Fruit fly (Drosophila melanogaster) whole organism, embryonic: ENCODE measurements around the gene CG5326.

Source experiments
- Ada2b ChIP-seq: fragments of 200-800 bp; sonication (Bioruptor generic); IDR thresholded peaks from 2 replicates; pipeline ENCODE4 v1.3.6; 2022; ENCODE audit warnings: missing biosample characterization, missing genetic modification characterization
- Atf6 ChIP-seq: fragments of 200-800 bp; sonication (Bioruptor generic); IDR thresholded peaks from 2 replicates; pipeline ENCODE4 v1.3.6; 2022; ENCODE audit warnings: missing biosample characterization, missing genetic modification characterization
- B-H2 ChIP-seq: fragments of 200-800 bp; sonication (Bioruptor generic); optimal IDR thresholded peaks from 2 replicates; lab custom pipeline; 2018; ENCODE audit warnings: missing biosample characterization, mild to moderate bottlenecking, missing genetic modification characterization
- Bteb2 ChIP-seq: fragments of 200-800 bp; sonication (Bioruptor generic); optimal IDR thresholded peaks from 2 replicates; lab custom pipeline; 2016; ENCODE audit warnings: missing biosample characterization, missing genetic modification characterization
- CG10274 ChIP-seq: fragments of 200-800 bp; sonication (Bioruptor generic); optimal IDR thresholded peaks from 3 replicates; lab custom pipeline; 2017; ENCODE audit warnings: missing biosample characterization, mild to moderate bottlenecking, missing genetic modification characterization
- CG11695 ChIP-seq: fragments of 200-800 bp; sonication (Bioruptor generic); IDR thresholded peaks from 3 replicates; pipeline ENCODE4 v1.3.6; 2022; ENCODE audit warnings: missing biosample characterization, missing genetic modification characterization
- CG12219 ChIP-seq: fragments of 200-800 bp; sonication (Bioruptor generic); optimal IDR thresholded peaks from 3 replicates; lab custom pipeline; 2018; ENCODE audit warnings: missing biosample characterization, mild to moderate bottlenecking, missing genetic modification characterization
- CG1233 ChIP-seq: fragments of 200-800 bp; sonication (Bioruptor generic); optimal IDR thresholded peaks from 4 replicates; lab custom pipeline; 2018; ENCODE audit warnings: missing biosample characterization, mild to moderate bottlenecking, missing genetic modification characterization
- CG12659 ChIP-seq: fragments of 200-800 bp; sonication (Bioruptor generic); optimal IDR thresholded peaks from 3 replicates; lab custom pipeline; 2017; ENCODE audit warnings: mild to moderate bottlenecking, missing biosample characterization, missing genetic modification reagents, missing genetic modification characterization
- CG12744 ChIP-seq: fragments of 200-800 bp; sonication (Bioruptor generic); optimal IDR thresholded peaks from 2 replicates; lab custom pipeline; 2016; ENCODE audit warnings: missing biosample characterization, missing genetic modification characterization
- CG13296 ChIP-seq: fragments of 200-800 bp; sonication (Bioruptor generic); optimal IDR thresholded peaks from 3 replicates; lab custom pipeline; 2018; ENCODE audit warnings: missing biosample characterization, mild to moderate bottlenecking, missing genetic modification characterization
- CG14860 ChIP-seq: fragments of 200-800 bp; sonication (Bioruptor generic); IDR thresholded peaks from 3 replicates; pipeline ENCODE4 v1.3.6; 2022; ENCODE audit warnings: missing biosample characterization, missing genetic modification characterization; ENCODE audit not compliant: partially characterized antibody
- CG1603 ChIP-seq: fragments of 200-800 bp; sonication (Bioruptor generic); optimal IDR thresholded peaks from 2 replicates; lab custom pipeline; 2019; ENCODE audit warnings: missing biosample characterization, mild to moderate bottlenecking, missing genetic modification characterization, moderate library complexity
- CG1647 ChIP-seq: fragments of 200-800 bp; sonication (Bioruptor generic); optimal IDR thresholded peaks from 3 replicates; lab custom pipeline; 2016; ENCODE audit warnings: missing biosample characterization, missing genetic modification characterization
- CG17802 ChIP-seq: fragments of 200-800 bp; sonication (Bioruptor generic); optimal IDR thresholded peaks from 2 replicates; lab custom pipeline; 2018; ENCODE audit warnings: missing biosample characterization, mild to moderate bottlenecking, missing genetic modification characterization, moderate library complexity
- CG1832 ChIP-seq: fragments of 200-800 bp; sonication (Bioruptor generic); optimal IDR thresholded peaks from 2 replicates; lab custom pipeline; 2017; ENCODE audit warnings: missing biosample characterization, mild to moderate bottlenecking, missing genetic modification characterization, inconsistent platforms
- CG2202 ChIP-seq: fragments of 200-800 bp; sonication (Bioruptor generic); optimal IDR thresholded peaks from 2 replicates; lab custom pipeline; 2018; ENCODE audit warnings: missing biosample characterization, mild to moderate bottlenecking, missing genetic modification characterization
- CG31224 ChIP-seq: fragments of 200-800 bp; sonication (Bioruptor generic); IDR thresholded peaks from 2 replicates; pipeline ENCODE4 v1.3.6; 2022; ENCODE audit warnings: missing biosample characterization, missing genetic modification characterization
- CG31441 ChIP-seq: fragments of 200-800 bp; sonication (Bioruptor generic); IDR thresholded peaks from 2 replicates; pipeline ENCODE4 v1.3.6; 2022; ENCODE audit warnings: missing biosample characterization, missing genetic modification characterization
- CG3726 ChIP-seq: fragments of 200-800 bp; sonication (Bioruptor generic); IDR thresholded peaks from 3 replicates; pipeline ENCODE4, ENCODE4 v1.3.6; 2022; ENCODE audit warnings: missing biosample characterization, missing genetic modification characterization
- CG3838 ChIP-seq: fragments of 200-800 bp; sonication (Bioruptor generic); optimal IDR thresholded peaks from 3 replicates; lab custom pipeline; 2016; ENCODE audit warnings: missing biosample characterization, missing genetic modification characterization
- CG4424 ChIP-seq: fragments of 200-800 bp; sonication (Bioruptor generic); optimal IDR thresholded peaks from 3 replicates; lab custom pipeline; 2016; ENCODE audit warnings: missing biosample characterization, missing genetic modification characterization
- CG5180 ChIP-seq: fragments of 200-800 bp; sonication (Bioruptor generic); optimal IDR thresholded peaks from 3 replicates; lab custom pipeline; 2017; ENCODE audit warnings: missing biosample characterization, missing genetic modification characterization, mild to moderate bottlenecking, moderate library complexity, missing genetic modification reagents
- CG5245 ChIP-seq: fragments of 200-800 bp; sonication (Bioruptor generic); optimal IDR thresholded peaks from 3 replicates; lab custom pipeline; 2016; ENCODE audit warnings: missing biosample characterization, missing genetic modification characterization
- CG8765 ChIP-seq: fragments of 200-800 bp; sonication (Bioruptor generic); IDR thresholded peaks from 2 replicates; pipeline ENCODE4 v1.3.6; 2022; ENCODE audit warnings: missing biosample characterization, missing genetic modification characterization
- D ChIP-seq, 2 experiments: fragments of 200-800 bp in 1 of 2; fragments of >200 bp in 1 of 2; sonication (Bioruptor generic) in 1 of 2; optimal IDR thresholded peaks; 2 replicates in 1 of 2; 3 replicates in 1 of 2; lab custom pipeline; 2017; ENCODE audit warnings: mild to moderate bottlenecking in 1 of 2, missing biosample characterization in 1 of 2, missing genetic modification characterization in 1 of 2, missing genetic modification reagents in 1 of 2
- E2f1 ChIP-seq: fragments of 200-800 bp; sonication (Bioruptor generic); IDR thresholded peaks from 2 replicates; pipeline ENCODE4 v1.3.6; 2022; ENCODE audit warnings: missing biosample characterization, missing genetic modification characterization
- Gsc ChIP-seq: fragments of 200-800 bp; sonication (Bioruptor generic); IDR thresholded peaks from 2 replicates; pipeline ENCODE4 v1.3.6; 2022; ENCODE audit warnings: missing biosample characterization, missing genetic modification characterization
- MBD-R2 ChIP-seq: fragments of 200-800 bp; sonication (Bioruptor generic); IDR thresholded peaks from 2 replicates; pipeline ENCODE4 v1.3.6; 2022; ENCODE audit warnings: missing biosample characterization, missing genetic modification characterization
- Mad ChIP-seq: fragments of 200-800 bp; sonication (Bioruptor generic); optimal IDR thresholded peaks from 2 replicates; lab custom pipeline; 2016; ENCODE audit warnings: missing biosample characterization, missing genetic modification characterization
- Max ChIP-seq: fragments of 200-800 bp; sonication (Bioruptor generic); optimal IDR thresholded peaks from 2 replicates; lab custom pipeline; 2016; ENCODE audit warnings: missing biosample characterization, mild to moderate bottlenecking, missing genetic modification characterization
- NfI ChIP-seq: fragments of 200-800 bp; sonication (Bioruptor generic); optimal IDR thresholded peaks from 3 replicates; lab custom pipeline; 2018; ENCODE audit warnings: missing biosample characterization, mild to moderate bottlenecking, missing genetic modification characterization, moderate library complexity
- Oaz ChIP-seq: fragments of 200-800 bp; sonication (Bioruptor generic); IDR thresholded peaks from 2 replicates; pipeline ENCODE4 v1.3.6; 2022; ENCODE audit warnings: missing biosample characterization, missing genetic modification characterization
- Sin3A ChIP-seq: fragments of >200 bp; optimal IDR thresholded peaks from 2 replicates; lab custom pipeline; 2018
- ara ChIP-seq: fragments of 200-800 bp; sonication (Bioruptor generic); IDR thresholded peaks from 2 replicates; pipeline ENCODE4 v1.3.6; 2022; ENCODE audit warnings: missing biosample characterization, missing genetic modification characterization
- bcd ChIP-seq: fragments of 200-800 bp; sonication (Bioruptor generic); optimal IDR thresholded peaks from 2 replicates; lab custom pipeline; 2017; ENCODE audit warnings: missing biosample characterization, mild to moderate bottlenecking, missing genetic modification characterization
- ci ChIP-seq: fragments of 200-800 bp; sonication (Bioruptor generic); IDR thresholded peaks from 3 replicates; pipeline ENCODE4 v1.3.6; 2022; ENCODE audit warnings: missing biosample characterization, missing genetic modification characterization
- dmrt99B ChIP-seq: fragments of 200-800 bp; sonication (Bioruptor generic); optimal IDR thresholded peaks from 2 replicates; lab custom pipeline; 2018; ENCODE audit warnings: missing biosample characterization, mild to moderate bottlenecking, missing genetic modification characterization, moderate library complexity
- dpn ChIP-seq, 2 experiments: fragments of 200-800 bp; sonication (Bioruptor generic); optimal IDR thresholded peaks; 3 replicates each; lab custom pipeline; 2016; ENCODE audit warnings: missing biosample characterization in 2 of 2, missing genetic modification characterization in 2 of 2
- fd3F ChIP-seq: fragments of 200-800 bp; sonication (Bioruptor generic); optimal IDR thresholded peaks from 2 replicates; lab custom pipeline; 2018; ENCODE audit warnings: missing biosample characterization, mild to moderate bottlenecking, missing genetic modification characterization, moderate library complexity
- grau ChIP-seq: fragments of 200-800 bp; optimal IDR thresholded peaks from 3 replicates; lab custom pipeline; 2019; ENCODE audit warnings: missing biosample characterization, mild to moderate bottlenecking, missing genetic modification characterization, moderate library complexity
- kah ChIP-seq: fragments of 200-800 bp; sonication (Bioruptor generic); optimal IDR thresholded peaks from 2 replicates; lab custom pipeline; 2018; ENCODE audit warnings: missing biosample characterization, mild to moderate bottlenecking, missing genetic modification characterization
- org-1 ChIP-seq: fragments of 200-800 bp; sonication (Bioruptor generic); optimal IDR thresholded peaks from 2 replicates; lab custom pipeline; 2017; ENCODE audit warnings: missing biosample characterization, missing genetic modification characterization
- pb ChIP-seq: fragments of 200-800 bp; sonication (Bioruptor generic); optimal IDR thresholded peaks from 3 replicates; lab custom pipeline; 2016; ENCODE audit warnings: missing biosample characterization, missing genetic modification characterization
- ranshi ChIP-seq: fragments of 200-800 bp; sonication (Bioruptor generic); IDR thresholded peaks from 2 replicates; pipeline ENCODE4 v1.3.6; 2022; ENCODE audit warnings: missing biosample characterization, missing genetic modification characterization
- rib ChIP-seq: fragments of 200-800 bp; sonication (Bioruptor generic); IDR thresholded peaks from 2 replicates; pipeline ENCODE4 v1.3.6; 2022; ENCODE audit warnings: missing biosample characterization, missing genetic modification characterization
- sc ChIP-seq, 3 experiments: fragments of >200 bp in 2 of 3; fragments of 200-800 bp in 1 of 3; sonication (Bioruptor generic) in 1 of 3; optimal IDR thresholded peaks; 2 replicates in 2 of 3; 3 replicates in 1 of 3; lab custom pipeline; 2017; ENCODE audit warnings: mild to moderate bottlenecking in 1 of 3, missing biosample characterization in 1 of 3, missing genetic modification characterization in 1 of 3, missing genetic modification reagents in 1 of 3
- seq ChIP-seq: fragments of 200-800 bp; sonication (Bioruptor generic); IDR thresholded peaks from 2 replicates; pipeline ENCODE4 v1.3.6; 2022; ENCODE audit warnings: missing biosample characterization, missing genetic modification characterization
- shn ChIP-seq: fragments of 200-800 bp; sonication (Bioruptor generic); optimal IDR thresholded peaks from 3 replicates; lab custom pipeline; 2016; ENCODE audit warnings: missing biosample characterization, missing genetic modification characterization
- tin ChIP-seq: fragments of 200-800 bp; sonication (Bioruptor generic); optimal IDR thresholded peaks from 3 replicates; lab custom pipeline; 2016; ENCODE audit warnings: missing biosample characterization, missing genetic modification characterization
- wdn ChIP-seq: fragments of 200-800 bp; sonication (Bioruptor generic); IDR thresholded peaks from 2 replicates; pipeline ENCODE4 v1.3.6; 2022; ENCODE audit warnings: missing biosample characterization, missing genetic modification characterization
- zfh2 ChIP-seq: fragments of 200-800 bp; sonication (Bioruptor generic); optimal IDR thresholded peaks from 2 replicates; lab custom pipeline; 2016; ENCODE audit warnings: missing biosample characterization, missing genetic modification characterization

The CG5326 gene

dm6 chr3R:22573590-22573989, 33.9 kb upstream of the CG5326 start (continued):
- TF ChIP-seq ara (GFP tag; lab: Robert Waterston, UW) (no peak), org-1 (no peak), Mad (no peak), CG1233 (GFP tag; lab: Kevin White, UChicago) (peak; percentile 11), CG12659 (GFP tag; lab: Kevin White, UChicago) (peak; percentile 21), CG31441 (GFP tag; lab: Robert Waterston, UW) (no peak), NfI (GFP tag; lab: Kevin White, UChicago) (no peak), CG2202 (peak; percentile 5), pb (GFP tag; lab: Kevin White, UChicago) (no peak), fd3F (peak; percentile 17), Max (no peak), CG5180 (GFP tag; lab: Kevin White, UChicago) (peak; percentile 52), CG10274 (GFP tag; lab: Kevin White, UChicago) (no peak), zfh2 (GFP tag; lab: Kevin White, UChicago) (no peak), CG31224 (GFP tag; lab: Robert Waterston, UW) (no peak), rib (GFP tag; lab: Robert Waterston, UW) (no peak), kah (GFP tag; lab: Kevin White, UChicago) (no peak), Bteb2 (GFP tag; lab: Kevin White, UChicago) (no peak), Ada2b (GFP tag; lab: Robert Waterston, UW) (no peak), CG1647 (no peak), shn (no peak), CG5245 (GFP tag; lab: Kevin White, UChicago) (no peak), dmrt99B (tag; lab: Kevin White, UChicago) (peak; percentile 13), Gsc (no peak), CG12219 (GFP tag; lab: Kevin White, UChicago) (peak; percentile 38), seq (no peak; the same call in 1 of the 2 replicates), bcd (no peak), Oaz (GFP tag; lab: Robert Waterston, UW) (no peak), dpn (GFP tag; optimal IDR thresholded peaks at IDR 0.05; lab: Kevin White, UChicago) (no peak), tin (GFP tag; lab: Kevin White, UChicago) (no peak), D (optimal IDR thresholded peaks at IDR 0.05; lab: Kevin White, UChicago) (no peak), D (GFP tag; optimal IDR thresholded peaks at IDR 0.05; lab: Kevin White, UChicago) (no peak), CG14860 (no peak), sc (optimal IDR thresholded peaks at IDR 0.05; lab: Kevin White, UChicago) (no peak), sc (GFP tag; optimal IDR thresholded peaks at IDR 0.05; lab: Kevin White, UChicago) (no peak), CG12744 (GFP tag; lab: Kevin White, UChicago) (no peak), B-H2 (GFP tag; lab: Kevin White, UChicago) (no peak), wdn (GFP tag; lab: Robert Waterston, UW) (no peak), CG3726 (GFP tag; lab: Robert Waterston, UW) (no peak), CG11695 (no peak), ci (0 out of 3 replicates have a peak, but pooled peaks have one; percentile 30), MBD-R2 (no peak), Atf6 (GFP tag; lab: Robert Waterston, UW) (no peak), CG1832 (GFP tag; lab: Kevin White, UChicago) (no peak), CG1603 (tag; lab: Kevin White, UChicago) (no peak), CG13296 (peak; percentile 41), Sin3A (lab: Kevin White, UChicago) (no peak), grau (tag; lab: Kevin White, UChicago) (no peak), CG4424 (no peak), CG8765 (GFP tag; lab: Robert Waterston, UW) (no peak), E2f1 (no peak), CG3838 (GFP tag; lab: Kevin White, UChicago) (no peak), ranshi (no peak), CG17802 (tag; lab: Kevin White, UChicago) (no peak)
